Fruit fly (Drosophila melanogaster) whole organism, embryonic: ENCODE data around the gene pav.

ENCODE experiments used
- CG10462 ChIP-seq: fragments of 200-800 bp; sonication (Bioruptor generic); optimal IDR thresholded peaks from 2 replicates; lab custom pipeline; 2016; ENCODE audit warnings: missing biosample characterization, missing genetic modification characterization
- CG12769 ChIP-seq: fragments of 200-800 bp; sonication (Bioruptor generic); optimal IDR thresholded peaks from 2 replicates; lab custom pipeline; 2019; ENCODE audit warnings: missing biosample characterization, mild to moderate bottlenecking, missing genetic modification characterization, moderate library complexity
- CG13287 ChIP-seq: fragments of 200-800 bp; sonication (Bioruptor generic); IDR thresholded peaks from 2 replicates; pipeline ENCODE4 v1.3.6; 2022; ENCODE audit warnings: missing biosample characterization, missing genetic modification characterization; ENCODE audit not compliant: partially characterized antibody
- CG13424 ChIP-seq: fragments of 200-800 bp; sonication (Bioruptor generic); optimal IDR thresholded peaks from 2 replicates; lab custom pipeline; 2019; ENCODE audit warnings: missing biosample characterization, mild to moderate bottlenecking, missing genetic modification characterization, moderate library complexity
- CG14710 ChIP-seq: fragments of 200-800 bp; sonication (Bioruptor generic); optimal IDR thresholded peaks from 3 replicates; lab custom pipeline; 2019; ENCODE audit warnings: missing biosample characterization, mild to moderate bottlenecking, missing genetic modification characterization, moderate library complexity
- CG15269 ChIP-seq: fragments of 200-800 bp; sonication (Bioruptor generic); optimal IDR thresholded peaks from 2 replicates; lab custom pipeline; 2018; ENCODE audit warnings: missing biosample characterization, mild to moderate bottlenecking, missing genetic modification characterization, moderate library complexity
- CG17186 ChIP-seq: fragments of 200-800 bp; sonication (Bioruptor generic); optimal IDR thresholded peaks from 3 replicates; lab custom pipeline; 2017; ENCODE audit warnings: missing biosample characterization, missing genetic modification reagents, missing genetic modification characterization
- CG17328 ChIP-seq: fragments of 200-800 bp; sonication (Bioruptor generic); IDR thresholded peaks from 2 replicates; pipeline ENCODE4 v1.3.6; 2022; ENCODE audit warnings: missing biosample characterization, missing genetic modification characterization
- CG18011 ChIP-seq: fragments of 200-800 bp; sonication (Bioruptor generic); optimal IDR thresholded peaks from 2 replicates; lab custom pipeline; 2017; ENCODE audit warnings: missing biosample characterization, missing genetic modification characterization, mild to moderate bottlenecking, moderate library complexity, missing genotype
- CG34224 ChIP-seq: fragments of 200-800 bp; sonication (Bioruptor generic); IDR thresholded peaks from 3 replicates; pipeline ENCODE4 v1.3.6; 2022; ENCODE audit warnings: missing biosample characterization, missing genetic modification characterization; ENCODE audit not compliant: partially characterized antibody
- CG4424 ChIP-seq: fragments of 200-800 bp; sonication (Bioruptor generic); optimal IDR thresholded peaks from 3 replicates; lab custom pipeline; 2016; ENCODE audit warnings: missing biosample characterization, missing genetic modification characterization
- CG4730 ChIP-seq: fragments of 200-800 bp; sonication (Bioruptor generic); IDR thresholded peaks from 2 replicates; pipeline ENCODE4 v1.3.6; 2022; ENCODE audit warnings: missing biosample characterization, missing genetic modification characterization
- CG7839 ChIP-seq: fragments of 200-800 bp; sonication (Bioruptor generic); optimal IDR thresholded peaks from 3 replicates; lab custom pipeline; 2018; ENCODE audit warnings: missing biosample characterization, mild to moderate bottlenecking, missing genetic modification characterization, moderate library complexity
- CG7928 ChIP-seq: fragments of 200-800 bp; sonication (Bioruptor generic); optimal IDR thresholded peaks from 2 replicates; lab custom pipeline; 2017; ENCODE audit warnings: missing biosample characterization, mild to moderate bottlenecking, missing genetic modification characterization
- CG7963 ChIP-seq: fragments of 200-800 bp; sonication (Bioruptor generic); IDR thresholded peaks from 3 replicates; pipeline ENCODE4 v1.3.6; 2022; ENCODE audit warnings: missing biosample characterization, missing genetic modification characterization; ENCODE audit not compliant: partially characterized antibody
- CG8281 ChIP-seq: fragments of 200-800 bp; sonication (Bioruptor generic); optimal IDR thresholded peaks from 2 replicates; lab custom pipeline; 2018; ENCODE audit warnings: missing biosample characterization, mild to moderate bottlenecking, missing genetic modification characterization, moderate library complexity
- CG8290 ChIP-seq, 3 experiments: fragments of 200-800 bp; sonication (Bioruptor generic); optimal IDR thresholded peaks; 2 replicates each; lab custom pipeline; 2016 to 2019; ENCODE audit warnings: missing biosample characterization in 3 of 3, missing genetic modification characterization in 3 of 3, mild to moderate bottlenecking in 2 of 3, moderate library complexity in 1 of 3
- CG9437 ChIP-seq: fragments of 200-800 bp; sonication (Bioruptor generic); optimal IDR thresholded peaks from 2 replicates; lab custom pipeline; 2018; ENCODE audit warnings: missing biosample characterization, mild to moderate bottlenecking, missing genetic modification characterization
- CG9797 ChIP-seq: fragments of 200-800 bp; sonication (Bioruptor generic); optimal IDR thresholded peaks from 3 replicates; lab custom pipeline; 2018; ENCODE audit warnings: missing biosample characterization, mild to moderate bottlenecking, missing genetic modification characterization
- Dbx ChIP-seq: fragments of 200-800 bp; sonication (Bioruptor generic); IDR thresholded peaks from 3 replicates; pipeline ENCODE4 v1.3.6; 2022; ENCODE audit warnings: missing biosample characterization, missing genetic modification characterization
- Ets65A ChIP-seq: fragments of 200-800 bp; sonication (Bioruptor generic); peaks from one replicate; lab custom pipeline; 2016; ENCODE audit warnings: missing biosample characterization, missing genetic modification characterization
- HLH4C ChIP-seq: fragments of 200-800 bp; sonication (Bioruptor generic); IDR thresholded peaks from 3 replicates; pipeline ENCODE4 v1.3.6; 2022; ENCODE audit warnings: missing biosample characterization, missing genetic modification characterization; ENCODE audit not compliant: partially characterized antibody
- HLHmδ ChIP-seq: fragments of 200-800 bp; sonication (Bioruptor generic); optimal IDR thresholded peaks from 2 replicates; lab custom pipeline; 2018; ENCODE audit warnings: missing biosample characterization, mild to moderate bottlenecking, missing genetic modification characterization, moderate library complexity
- Hr3 ChIP-seq: fragments of 200-800 bp; sonication (Bioruptor generic); optimal IDR thresholded peaks from 3 replicates; lab custom pipeline; 2016; ENCODE audit warnings: missing biosample characterization, missing genetic modification characterization
- Jarid2 ChIP-seq: fragments of 200-800 bp; sonication (Bioruptor generic); optimal IDR thresholded peaks from 3 replicates; lab custom pipeline; 2017; ENCODE audit warnings: mild to moderate bottlenecking, missing biosample characterization, missing genetic modification reagents, missing genetic modification characterization
- NK7.1 ChIP-seq: fragments of 200-800 bp; sonication (Bioruptor generic); optimal IDR thresholded peaks from 3 replicates; lab custom pipeline; 2016; ENCODE audit warnings: missing biosample characterization, missing genetic modification characterization
- Opbp ChIP-seq: fragments of 200-800 bp; sonication (Bioruptor generic); IDR thresholded peaks from 3 replicates; pipeline ENCODE4 v1.3.6; 2022; ENCODE audit warnings: missing biosample characterization, missing genetic modification characterization; ENCODE audit not compliant: partially characterized antibody
- ara ChIP-seq: fragments of 200-800 bp; sonication (Bioruptor generic); IDR thresholded peaks from 2 replicates; pipeline ENCODE4 v1.3.6; 2022; ENCODE audit warnings: missing biosample characterization, missing genetic modification characterization
- bbx ChIP-seq: fragments of 200-800 bp; sonication (Bioruptor generic); IDR thresholded peaks from 2 replicates; pipeline ENCODE4 v1.3.6; 2022; ENCODE audit warnings: missing biosample characterization, missing genetic modification characterization; ENCODE audit not compliant: partially characterized antibody
- chinmo ChIP-seq: fragments of 200-800 bp; sonication (Bioruptor generic); IDR thresholded peaks from 4 replicates; pipeline ENCODE4 v1.3.6; 2022; ENCODE audit warnings: missing biosample characterization, missing genetic modification characterization; ENCODE audit not compliant: partially characterized antibody
- chm ChIP-seq: fragments of 200-800 bp; sonication (Bioruptor generic); IDR thresholded peaks from 2 replicates; pipeline ENCODE4 v1.3.6; 2022; ENCODE audit warnings: missing biosample characterization, missing genetic modification characterization
- ci ChIP-seq: fragments of 200-800 bp; sonication (Bioruptor generic); IDR thresholded peaks from 3 replicates; pipeline ENCODE4 v1.3.6; 2022; ENCODE audit warnings: missing biosample characterization, missing genetic modification characterization
- crol ChIP-seq: fragments of 200-800 bp; sonication (Bioruptor generic); IDR thresholded peaks from 2 replicates; pipeline ENCODE4 v1.3.6; 2022; ENCODE audit warnings: missing biosample characterization, missing genetic modification characterization
- emc ChIP-seq: fragments of 200-800 bp; sonication (Bioruptor generic); optimal IDR thresholded peaks from 2 replicates; lab custom pipeline; 2016; ENCODE audit warnings: missing biosample characterization, missing genetic modification characterization
- exex ChIP-seq: fragments of 200-800 bp; sonication (Bioruptor generic); optimal IDR thresholded peaks from 4 replicates; lab custom pipeline; 2018; ENCODE audit warnings: missing biosample characterization, mild to moderate bottlenecking, missing genetic modification characterization, moderate library complexity
- gro ChIP-seq: fragments of 200-800 bp; sonication (Bioruptor generic); optimal IDR thresholded peaks from 2 replicates; lab custom pipeline; 2016; ENCODE audit warnings: missing biosample characterization, missing genetic modification characterization
- hkb ChIP-seq, 2 experiments: fragments of 200-800 bp in 1 of 2; fragments of >200 bp in 1 of 2; sonication (Bioruptor generic) in 1 of 2; IDR thresholded peaks in 1 of 2; optimal IDR thresholded peaks in 1 of 2; 2 replicates each; pipeline versions ENCODE4 v1.3.6 to Lab custom; 2017 to 2022; ENCODE audit warnings: missing biosample characterization in 1 of 2, missing genetic modification characterization in 1 of 2
- insv ChIP-seq, 2 experiments: fragments of 200-800 bp; sonication (Bioruptor generic); optimal IDR thresholded peaks; 3 replicates each; lab custom pipeline; 2016 to 2018; ENCODE audit warnings: missing biosample characterization in 2 of 2, missing genetic modification characterization in 2 of 2
- lbe ChIP-seq: fragments of 200-800 bp; sonication (Bioruptor generic); optimal IDR thresholded peaks from 2 replicates; lab custom pipeline; 2016; ENCODE audit warnings: missing biosample characterization, mild to moderate bottlenecking, missing genetic modification characterization
- lmd ChIP-seq: fragments of 200-800 bp; sonication (Bioruptor generic); IDR thresholded peaks from 2 replicates; pipeline ENCODE4 v1.3.6; 2022; ENCODE audit warnings: missing biosample characterization, missing genetic modification characterization
- maf-S ChIP-seq: fragments of 200-800 bp; sonication (Bioruptor generic); optimal IDR thresholded peaks from 2 replicates; lab custom pipeline; 2016; ENCODE audit warnings: missing biosample characterization, missing genetic modification characterization
- mld ChIP-seq: fragments of 200-800 bp; sonication (Bioruptor generic); IDR thresholded peaks from 3 replicates; pipeline ENCODE4 v1.3.6; 2022; ENCODE audit warnings: missing biosample characterization, missing genetic modification characterization; ENCODE audit not compliant: partially characterized antibody
- phol ChIP-seq: fragments of 200-800 bp; sonication (Bioruptor generic); optimal IDR thresholded peaks from 3 replicates; lab custom pipeline; 2018; ENCODE audit warnings: missing biosample characterization, mild to moderate bottlenecking, missing genetic modification characterization, moderate library complexity
- sens ChIP-seq: fragments of 200-800 bp; sonication (Bioruptor generic); peaks from one replicate; lab custom pipeline; 2016; ENCODE audit warnings: missing biosample characterization, missing genetic modification characterization
- slbo ChIP-seq: fragments of 200-800 bp; sonication (Bioruptor generic); IDR thresholded peaks from 2 replicates; pipeline ENCODE4 v1.3.6; 2022; ENCODE audit warnings: missing biosample characterization, missing genetic modification characterization
- ttk ChIP-seq: fragments of 200-800 bp; sonication (Bioruptor generic); IDR thresholded peaks from 2 replicates; pipeline ENCODE4 v2.1.2; 2022; ENCODE audit warnings: missing biosample characterization, missing genetic modification characterization
- vvl ChIP-seq: fragments of 200-800 bp; sonication (Bioruptor generic); IDR thresholded peaks from 2 replicates; pipeline ENCODE4 v1.3.6; 2022; ENCODE audit warnings: missing biosample characterization, missing genetic modification characterization
- yki ChIP-seq: fragments of >200 bp; optimal IDR thresholded peaks from 3 replicates; lab custom pipeline; 2018

pav gene

DNA sequence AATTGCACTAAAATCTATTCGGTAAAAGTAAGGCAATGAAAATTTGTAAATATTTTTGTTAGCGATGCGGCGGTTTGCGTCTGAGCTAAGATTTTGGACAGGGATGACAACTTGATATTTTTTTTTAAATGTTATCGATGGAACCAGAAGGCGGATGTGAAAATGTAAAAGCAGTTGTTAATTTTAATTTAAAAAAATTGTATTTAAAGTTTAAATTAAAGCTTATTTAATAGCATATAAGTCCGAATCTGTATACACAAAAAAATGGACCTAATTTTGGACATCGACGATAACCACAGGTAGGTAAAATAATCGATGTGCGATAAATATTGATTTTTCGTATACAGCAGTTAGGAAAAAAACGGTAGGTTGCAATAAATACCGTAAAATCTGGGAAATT lies 19.9 kb downstream of the pav start, which contains the start of the genes CG11586 and VhaM9.7-a (continued):
- TF ChIP-seq crol (no peak), insv (GFP tag; optimal IDR thresholded peaks at IDR 0.05; lab: Kevin White, UChicago) (no peak), CG14710 (peak; percentile 76), Hr3 (GFP tag; lab: Kevin White, UChicago) (peak; percentile 8), lbe (GFP tag; lab: Kevin White, UChicago) (peak; percentile 53), phol (peak; percentile 55), Ets65A (peak; percentile 82), CG8281 (tag; lab: Kevin White, UChicago) (no peak), CG12769 (no peak), CG34224 (peak; percentile 71), Opbp (GFP tag; lab: Robert Waterston, UW) (0 out of 3 replicates have a peak, but pooled peaks have one; percentile 17), mld (no peak), Dbx (GFP tag; lab: Robert Waterston, UW) (no peak), CG4424 (GFP tag; lab: Kevin White, UChicago) (peak; percentile 19), HLH4C (GFP tag; lab: Robert Waterston, UW) (peak; percentile 80), CG13424 (tag; lab: Kevin White, UChicago) (no peak), CG10462 (GFP tag; lab: Kevin White, UChicago) (peak; percentile 31)

DNA sequence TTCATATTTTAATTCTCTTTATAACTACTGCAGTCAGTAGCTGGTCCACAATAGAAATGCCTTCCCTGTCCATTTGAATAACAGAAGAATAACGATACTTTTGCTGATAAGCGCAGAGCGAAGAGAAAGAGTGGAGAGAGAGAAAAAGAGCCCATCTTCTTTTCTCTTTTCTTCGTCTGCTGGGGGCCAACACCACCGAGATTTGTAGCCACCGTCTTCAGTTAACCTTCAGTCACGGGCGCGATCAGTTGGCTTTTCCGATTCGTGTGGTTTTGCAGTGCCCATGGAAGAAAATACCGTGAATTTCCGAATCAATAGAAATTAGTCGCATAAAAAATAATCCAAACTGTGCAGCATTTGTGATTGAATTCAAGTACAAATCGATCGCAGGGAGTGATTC lies 21.0 kb downstream of the pav start, which contains the start of gene CG1273:
Gene CG1273 (plus strand): TSS at position 218 of the 400 bp plus-strand sequence.
- TF ChIP-seq hkb (optimal IDR thresholded peaks at IDR 0.05; lab: Kevin White, UChicago) (no peak), hkb (GFP tag; IDR thresholded peaks at IDR 0.05; lab: Robert Waterston, UW) (no peak), CG17186 (GFP tag; lab: Kevin White, UChicago) (no peak), maf-S (no peak), ci (GFP tag; lab: Robert Waterston, UW) (0 out of 3 replicates have a peak, but pooled peaks have one; percentile 9), emc (GFP tag; lab: Kevin White, UChicago) (no peak), Opbp (GFP tag; lab: Robert Waterston, UW) (0 out of 3 replicates have a peak, but pooled peaks have one; percentile 36), CG9437 (GFP tag; lab: Kevin White, UChicago) (no peak), vvl (GFP tag; lab: Robert Waterston, UW) (0 out of 2 replicates have a peak, but pooled peaks have one; percentile 47), CG7928 (no peak), CG17328 (GFP tag; lab: Robert Waterston, UW) (no peak), yki (lab: Kevin White, UChicago) (no peak), HLH4C (GFP tag; lab: Robert Waterston, UW) (no peak), slbo (no peak), CG4730 (GFP tag; lab: Robert Waterston, UW) (no peak), HLHmδ (GFP tag; lab: Kevin White, UChicago) (peak; percentile 15), exex (no peak), lmd (GFP tag; lab: Robert Waterston, UW) (no peak), NK7.1 (GFP tag; lab: Kevin White, UChicago) (no peak), CG7839 (tag; lab: Kevin White, UChicago) (no peak), Jarid2 (peak; percentile 28), ara (peak; percentile 48; the same call in 1 of the 2 replicates), bbx (peak; percentile 15; the same call in 1 of the 2 replicates), CG10462 (GFP tag; lab: Kevin White, UChicago) (peak; percentile 27), CG15269 (tag; lab: Kevin White, UChicago) (no peak), CG18011 (no peak), CG8290 (GFP tag; optimal IDR thresholded peaks at IDR 0.05; lab: Kevin White, UChicago) (no peak), CG8290 (tag; optimal IDR thresholded peaks at IDR 0.05; lab: Kevin White, UChicago) (no peak), chm (peak; percentile 46; the same call in 1 of the 2 replicates), ttk (GFP tag; lab: Robert Waterston, UW) (no peak), phol (no peak), sens (peak; percentile 67), gro (GFP tag; lab: Kevin White, UChicago) (no peak), CG7963 (GFP tag; lab: Robert Waterston, UW) (no peak), CG13287 (GFP tag; lab: Robert Waterston, UW) (no peak), chinmo (GFP tag; lab: Robert Waterston, UW) (no peak), CG9797 (GFP tag; lab: Kevin White, UChicago) (no peak)
